Fruit fly (Drosophila melanogaster) whole organism, adult: Measurements from ENCODE around the gene RSG7.

Source experiments
- CG11617 ChIP-seq: fragments of 200-800 bp; sonication (Bioruptor generic); optimal IDR thresholded peaks from 2 replicates; lab custom pipeline; 2017; ENCODE audit warnings: mild to moderate bottlenecking, missing biosample characterization, missing genetic modification reagents, missing genetic modification characterization
- CG12768 ChIP-seq: fragments of 200-800 bp; sonication (Bioruptor generic); optimal IDR thresholded peaks from 2 replicates; lab custom pipeline; 2017; ENCODE audit warnings: missing biosample characterization, missing genetic modification characterization, mild to moderate bottlenecking, moderate library complexity, missing genetic modification reagents
- CG14711 ChIP-seq: fragments of 200-800 bp; sonication (Bioruptor generic); optimal IDR thresholded peaks from 2 replicates; lab custom pipeline; 2018; ENCODE audit warnings: missing biosample characterization, mild to moderate bottlenecking, missing genetic modification characterization, moderate library complexity
- CG1620 ChIP-seq: fragments of 200-800 bp; sonication (Bioruptor generic); optimal IDR thresholded peaks from 2 replicates; lab custom pipeline; 2016; ENCODE audit warnings: missing biosample characterization, missing genetic modification characterization
- CG33017 ChIP-seq: fragments of 200-800 bp; sonication (Bioruptor generic); optimal IDR thresholded peaks from 2 replicates; lab custom pipeline; 2018; ENCODE audit warnings: missing biosample characterization, mild to moderate bottlenecking, missing genetic modification characterization, moderate library complexity
- CG5204 ChIP-seq: fragments of 200-800 bp; sonication (Bioruptor generic); optimal IDR thresholded peaks from 2 replicates; lab custom pipeline; 2016; ENCODE audit warnings: missing biosample characterization, missing genetic modification characterization
- CG7045 ChIP-seq: fragments of 200-800 bp; sonication (Bioruptor generic); optimal IDR thresholded peaks from 2 replicates; lab custom pipeline; 2017; ENCODE audit warnings: missing biosample characterization, mild to moderate bottlenecking, missing genetic modification characterization
- CG7101 ChIP-seq: fragments of 200-800 bp; sonication (Bioruptor generic); optimal IDR thresholded peaks from 2 replicates; lab custom pipeline; 2018; ENCODE audit warnings: missing biosample characterization, mild to moderate bottlenecking, missing genetic modification characterization, moderate library complexity
- Clk ChIP-seq: fragments of 200-800 bp; sonication (Bioruptor generic); optimal IDR thresholded peaks from 2 replicates; lab custom pipeline; 2017; ENCODE audit warnings: missing biosample characterization, missing genetic modification characterization
- Crg-1 ChIP-seq: fragments of 200-800 bp; sonication (Bioruptor generic); optimal IDR thresholded peaks from 2 replicates; lab custom pipeline; 2016; ENCODE audit warnings: missing biosample characterization, missing genetic modification characterization
- Hr96 ChIP-seq: fragments of 200-800 bp; sonication (Bioruptor generic); optimal IDR thresholded peaks from 2 replicates; lab custom pipeline; 2016; ENCODE audit warnings: missing biosample characterization, missing genetic modification characterization
- Mnt ChIP-seq: fragments of 200-800 bp; sonication (Bioruptor generic); optimal IDR thresholded peaks from 2 replicates; lab custom pipeline; 2016; ENCODE audit warnings: missing biosample characterization, mild to moderate bottlenecking, missing genetic modification characterization
- bab1 ChIP-seq: fragments of 200-800 bp; sonication (Bioruptor generic); optimal IDR thresholded peaks from 3 replicates; lab custom pipeline; 2019; ENCODE audit warnings: missing biosample characterization, mild to moderate bottlenecking, missing genetic modification characterization, moderate library complexity
- cic ChIP-seq: fragments of 200-800 bp; sonication (Bioruptor generic); optimal IDR thresholded peaks from 2 replicates; lab custom pipeline; 2017; ENCODE audit warnings: missing biosample characterization, mild to moderate bottlenecking, missing genetic modification characterization, moderate library complexity
- cnc ChIP-seq, 2 experiments: fragments of >200 bp; optimal IDR thresholded peaks; 2 replicates each; lab custom pipeline; 2017
- kay ChIP-seq: fragments of 200-800 bp; sonication (Bioruptor generic); peaks from one replicate; lab custom pipeline; 2016; ENCODE audit warnings: missing biosample characterization, missing genetic modification characterization, borderline replicate concordance
- ovo ChIP-seq: fragments of 200-800 bp; sonication (Bioruptor generic); optimal IDR thresholded peaks from 2 replicates; lab custom pipeline; 2016; ENCODE audit warnings: missing biosample characterization, missing genetic modification characterization
- pad ChIP-seq: fragments of 200-800 bp; sonication (Bioruptor generic); optimal IDR thresholded peaks from 3 replicates; lab custom pipeline; 2017; ENCODE audit warnings: missing biosample characterization, missing genetic modification characterization, mild to moderate bottlenecking, moderate library complexity, missing genetic modification reagents
- tj ChIP-seq: fragments of 200-800 bp; sonication (Bioruptor generic); optimal IDR thresholded peaks from 3 replicates; lab custom pipeline; 2017; ENCODE audit warnings: missing biosample characterization, mild to moderate bottlenecking, missing genetic modification characterization, moderate library complexity
- toe ChIP-seq: fragments of 200-800 bp; sonication (Bioruptor generic); optimal IDR thresholded peaks from 2 replicates; lab custom pipeline; 2016; ENCODE audit warnings: missing biosample characterization, missing genetic modification characterization

RSG7 gene

dm6 chrX:16839905-16840304 lies 4.3 kb downstream of the RSG7 start:
- TF ChIP-seq CG11617 (GFP tag; lab: Kevin White, UChicago) = no peak

dm6 chrX:16839033-16839432 lies 5.2 kb downstream of the RSG7 start:
- TF ChIP-seq cic (GFP tag; lab: Kevin White, UChicago) (no peak), CG33017 (no peak), CG11617 (GFP tag; lab: Kevin White, UChicago) (no peak), Clk (GFP tag; lab: Kevin White, UChicago) (no peak), pad (GFP tag; lab: Kevin White, UChicago) (no peak)

DNA sequence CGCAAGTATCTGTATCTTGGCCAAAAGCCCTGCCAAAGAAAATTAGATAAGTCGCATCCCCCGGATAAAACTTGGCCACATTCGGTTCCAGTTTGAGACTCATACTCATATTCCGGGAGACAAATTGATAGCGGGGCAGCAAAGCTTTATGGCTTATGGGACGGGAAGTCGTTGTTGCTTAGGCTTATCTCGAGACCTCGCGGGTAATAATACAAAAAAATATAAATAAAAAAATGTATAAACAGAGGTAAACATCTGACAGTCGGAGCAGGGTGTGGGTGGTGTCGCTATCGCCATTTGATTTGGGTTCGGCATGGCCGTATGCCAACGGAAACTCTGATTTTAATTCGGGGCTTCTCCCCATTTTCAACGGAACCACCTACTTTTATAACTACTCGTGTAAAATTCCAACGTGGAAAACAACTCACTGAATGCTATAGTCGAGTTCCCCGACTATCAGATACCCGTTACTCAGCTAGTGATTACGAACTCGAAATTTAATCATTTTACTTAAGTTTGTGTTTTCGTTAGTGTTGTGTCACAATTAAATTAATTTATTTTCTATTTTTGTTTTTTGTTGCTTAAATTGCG lies 6.5 kb downstream of the RSG7 start:
- no peak for TF ChIP-seq CG5204 (GFP tag; lab: Kevin White, UChicago)

DNA sequence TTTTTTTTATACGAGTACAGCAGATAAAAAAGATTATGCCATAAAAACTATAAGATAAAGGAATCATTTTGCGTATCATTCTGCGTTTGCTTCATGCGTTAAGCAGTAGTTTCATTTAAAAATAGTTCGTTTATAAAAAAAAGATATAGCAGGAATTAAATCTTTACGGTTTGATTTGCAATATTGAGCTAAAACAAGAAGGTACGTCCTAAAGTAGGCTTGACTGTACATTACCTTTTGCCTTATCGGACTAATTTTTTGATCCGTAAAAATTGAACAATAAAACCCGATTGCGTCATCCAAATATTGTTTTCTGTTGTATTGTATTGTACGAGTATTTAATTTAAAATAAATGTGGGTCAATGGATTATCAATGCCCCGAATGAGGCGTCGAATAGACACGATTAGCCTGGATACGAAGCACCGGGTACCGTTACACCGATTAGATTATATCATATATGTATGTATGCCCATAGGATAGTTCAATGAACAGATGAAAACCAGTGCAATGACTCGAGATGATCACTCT lies 7.4 kb downstream of the RSG7 start:
- TF ChIP-seq CG33017 (no peak), Hr96 (no peak), CG11617 (GFP tag; lab: Kevin White, UChicago) (no peak), Crg-1 (no peak), kay (GFP tag; lab: Kevin White, UChicago) (peak; percentile 58), toe (GFP tag; lab: Kevin White, UChicago) (no peak), ovo (no peak), CG5204 (GFP tag; lab: Kevin White, UChicago) (no peak)

- TF ChIP-seq tj (GFP tag; lab: Kevin White, UChicago) (peak; percentile 28), kay (GFP tag; lab: Kevin White, UChicago) (no peak), ovo (peak; percentile 61)
These were observed 8.0 kb downstream of the RSG7 start for dm6 chrX:16836091-16836799.

DNA sequence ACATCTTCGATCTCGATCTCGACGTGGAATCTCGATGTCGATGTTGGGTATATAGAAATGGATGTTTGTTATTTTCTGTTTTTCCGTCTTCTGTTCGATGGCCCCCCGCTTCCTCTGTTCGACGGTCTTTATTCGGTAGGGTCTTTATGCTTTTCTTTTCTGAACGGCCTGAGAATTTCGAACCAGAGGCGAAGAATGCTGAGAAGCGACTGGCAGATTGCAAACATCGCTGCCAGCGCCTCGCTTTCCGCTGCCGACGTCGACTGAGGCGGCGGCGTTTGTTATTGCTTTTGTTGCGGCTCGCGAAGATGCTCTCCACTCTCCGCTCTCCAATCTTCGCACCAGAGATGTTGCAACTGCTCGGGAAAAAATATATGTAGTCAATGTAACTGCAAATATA lies 8.9 kb downstream of the RSG7 start, which contains the start of the genes CG13004 and CG46306:
CG13004 (minus strand) TSS at position 217 of the 400 bp plus-strand sequence.
CG46306 (minus strand) TSS at position 217 of the 400 bp plus-strand sequence.
- TF ChIP-seq tj (GFP tag; lab: Kevin White, UChicago) (peak; percentile 14), CG11617 (GFP tag; lab: Kevin White, UChicago) (no peak)

- TF ChIP-seq toe (GFP tag; lab: Kevin White, UChicago) = no peak
- TF ChIP-seq tj (GFP tag; lab: Kevin White, UChicago) = no peak
- no peak for TF ChIP-seq CG33017
- no peak for TF ChIP-seq CG5204 (GFP tag; lab: Kevin White, UChicago)
- no peak for TF ChIP-seq kay (GFP tag; lab: Kevin White, UChicago)
- no peak for TF ChIP-seq Hr96
- no peak for TF ChIP-seq CG11617 (GFP tag; lab: Kevin White, UChicago)
- no peak for TF ChIP-seq bab1 (GFP tag; lab: Kevin White, UChicago)
- no peak for TF ChIP-seq CG7045 (GFP tag; lab: Kevin White, UChicago)
- no peak for TF ChIP-seq cnc (optimal IDR thresholded peaks at IDR 0.05; lab: Kevin White, UChicago)
- TF ChIP-seq CG12768 (GFP tag; lab: Kevin White, UChicago) = no peak
- no peak for TF ChIP-seq pad (GFP tag; lab: Kevin White, UChicago)
- TF ChIP-seq CG14711 = no peak
- TF ChIP-seq Crg-1 = no peak
- TF ChIP-seq CG7101 = no peak
- no peak for TF ChIP-seq CG1620 (GFP tag; lab: Kevin White, UChicago)
- no peak for TF ChIP-seq ovo
These were observed 10.0 kb downstream of the RSG7 start for dm6 chrX:16834259-16834658.

DNA sequence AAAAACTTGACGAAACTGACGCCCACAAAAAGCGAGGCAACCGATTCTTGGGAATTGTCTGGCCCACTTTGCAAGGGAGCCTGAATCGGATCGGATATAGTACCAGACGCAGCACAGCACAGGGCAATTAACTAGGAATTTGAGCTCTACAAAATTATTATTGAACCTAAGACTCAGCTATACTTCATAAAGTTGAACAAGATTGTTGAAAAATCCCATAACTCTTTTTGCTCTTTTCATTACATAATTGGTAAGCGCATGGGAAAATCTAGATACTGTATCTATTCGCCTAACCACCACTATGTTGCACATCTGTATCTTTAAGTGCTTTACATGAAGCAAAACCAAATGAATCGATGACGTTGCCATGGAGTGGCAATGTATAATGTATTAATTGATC lies 11.1 kb downstream of the RSG7 start:
- TF ChIP-seq tj (GFP tag; lab: Kevin White, UChicago) (peak; percentile 10), ovo (no peak), pad (GFP tag; lab: Kevin White, UChicago) (no peak), CG14711 (peak; percentile 23), CG11617 (GFP tag; lab: Kevin White, UChicago) (no peak), toe (GFP tag; lab: Kevin White, UChicago) (no peak), CG7045 (GFP tag; lab: Kevin White, UChicago) (no peak), cic (GFP tag; lab: Kevin White, UChicago) (no peak), CG1620 (GFP tag; lab: Kevin White, UChicago) (no peak), Mnt (no peak)
